Worm (Caenorhabditis elegans) whole organism, midembryonic: ENCODE measurements around the gene C05E11.2.

Experiments used
- flt-1 ChIP-seq: fragments of 200-800 bp; sonication (Bioruptor generic); IDR thresholded peaks from 2 replicates; pipeline ENCODE4 v1.3.6; 2022; ENCODE audit warnings: missing genetic modification characterization, missing compliant biosample characterization
- med-1 ChIP-seq: sonication (generic microtip); optimal IDR thresholded peaks from 2 replicates; lab custom pipeline; 2017; ENCODE audit warnings: missing genetic modification characterization, mild to moderate bottlenecking, missing compliant biosample characterization, antibody characterized with exemption, missing genetic modification reagents; ENCODE audit not compliant: insufficient read depth
- ref-1 ChIP-seq: fragments of 200-800 bp; sonication (Bioruptor generic); conservative IDR thresholded peaks from 2 replicates; pipeline ENCODE4 v1.3.6; 2022; ENCODE audit warnings: missing genetic modification reagents, missing genetic modification characterization, missing compliant biosample characterization
- ztf-23 ChIP-seq: fragments of 200-800 bp; sonication (Bioruptor generic); IDR thresholded peaks from 2 replicates; pipeline ENCODE4 v1.3.6; 2022; ENCODE audit warnings: missing genetic modification reagents, missing genetic modification characterization, missing compliant biosample characterization
- ztf-29 ChIP-seq: fragments of 200-800 bp; sonication (Bioruptor generic); IDR thresholded peaks from 2 replicates; pipeline ENCODE4 v1.3.6; 2022; ENCODE audit warnings: missing genetic modification reagents, missing genetic modification characterization, missing compliant biosample characterization

ce11 chrX:4607300-4607699 lies 20.6 kb downstream of the C05E11.2 start:
- no peak for TF ChIP-seq ztf-23 (GFP tag; lab: Robert Waterston, UW)
- no peak for TF ChIP-seq flt-1 (GFP tag; lab: Robert Waterston, UW)
- no peak for TF ChIP-seq med-1
- TF ChIP-seq ref-1 (GFP tag; lab: Robert Waterston, UW) = no peak
- TF ChIP-seq ztf-29 = no peak
